Worm (Caenorhabditis elegans) whole organism, L4 larva: ENCODE measurements around the gene C15H9.4.

Experiments
- D1046.2 ChIP-seq: fragments of 200-800 bp; sonication (Bioruptor generic); IDR thresholded peaks from 2 replicates; pipeline ENCODE4 v1.3.6; 2022; ENCODE audit warnings: missing genetic modification characterization, missing compliant biosample characterization
- F10B5.3 ChIP-seq: sonication (generic microtip); optimal IDR thresholded peaks from 2 replicates; lab custom pipeline; 2016; ENCODE audit warnings: mild to moderate bottlenecking, missing genetic modification characterization, missing compliant biosample characterization
- F26F4.8 ChIP-seq: fragments of 200-800 bp; sonication (Bioruptor generic); conservative IDR thresholded peaks from 2 replicates; pipeline ENCODE4 v1.3.6; 2022; ENCODE audit warnings: missing genetic modification characterization, missing compliant biosample characterization
- T26A8.4 ChIP-seq: fragments of 200-800 bp; sonication (Bioruptor generic); IDR thresholded peaks from 2 replicates; pipeline ENCODE4 v1.3.6; 2022; ENCODE audit warnings: missing genetic modification characterization, missing compliant biosample characterization
- Y105C5A.15 ChIP-seq: fragments of 200-800 bp; sonication (Bioruptor generic); IDR thresholded peaks from 2 replicates; pipeline ENCODE4 v1.3.6; 2022; ENCODE audit warnings: missing genetic modification characterization, missing compliant biosample characterization
- Y48G9A.11 ChIP-seq: fragments of 200-800 bp; sonication (Bioruptor generic); IDR thresholded peaks from 2 replicates; pipeline ENCODE4 v1.3.6; 2022; ENCODE audit warnings: missing genetic modification reagents, missing genetic modification characterization, missing compliant biosample characterization
- Y75B8A.6 ChIP-seq: fragments of 200-800 bp; sonication (Bioruptor generic); IDR thresholded peaks from 2 replicates; pipeline ENCODE4 v1.3.6; 2022; ENCODE audit warnings: missing genetic modification reagents, missing genetic modification characterization, missing compliant biosample characterization
- ZK337.2 ChIP-seq: fragments of 200-800 bp; sonication (Bioruptor generic); IDR thresholded peaks from 2 replicates; pipeline ENCODE4 v1.3.6; 2022; ENCODE audit warnings: missing genetic modification reagents, missing genetic modification characterization, missing compliant biosample characterization
- aha-1 ChIP-seq: fragments of 150-350 bp; peaks from one replicate; lab custom pipeline; 2014; ENCODE audit warnings: missing biosample characterization, missing genetic modification characterization
- arid-1 ChIP-seq: fragments of 200-800 bp; sonication (Bioruptor generic); conservative IDR thresholded peaks from 2 replicates; pipeline ENCODE4 v1.3.6; 2022; ENCODE audit warnings: missing genetic modification reagents, missing genetic modification characterization, missing compliant biosample characterization
- ceh-20 ChIP-seq: fragments of 200-800 bp; sonication (Bioruptor generic); IDR thresholded peaks from 2 replicates; pipeline ENCODE4 v1.3.6; 2022; ENCODE audit warnings: missing genetic modification reagents, missing genetic modification characterization, missing compliant biosample characterization
- ceh-28 ChIP-seq: fragments of 150-350 bp; optimal IDR thresholded peaks from 2 replicates; lab custom pipeline; 2014; ENCODE audit warnings: missing biosample characterization, missing genetic modification reagents, missing genetic modification characterization
- ceh-32 ChIP-seq: sonication (generic microtip); optimal IDR thresholded peaks from 2 replicates; lab custom pipeline; 2016; ENCODE audit warnings: mild to moderate bottlenecking, missing genetic modification characterization, missing compliant biosample characterization; ENCODE audit not compliant: poor library complexity
- ceh-44 ChIP-seq: fragments of 200-800 bp; sonication (Bioruptor generic); IDR thresholded peaks from 2 replicates; pipeline ENCODE4 v1.3.6; 2022; ENCODE audit warnings: missing genetic modification reagents, missing genetic modification characterization, missing compliant biosample characterization
- ctbp-1 ChIP-seq: fragments of 200-800 bp; sonication (Bioruptor generic); IDR thresholded peaks from 2 replicates; pipeline ENCODE4 v1.3.6; 2022; ENCODE audit warnings: missing genetic modification reagents, missing genetic modification characterization, missing compliant biosample characterization
- dpl-1 ChIP-seq: fragments of 150-350 bp; optimal IDR thresholded peaks from 2 replicates; lab custom pipeline; 2014; ENCODE audit warnings: missing biosample characterization, missing genetic modification reagents, missing genetic modification characterization
- dve-1 ChIP-seq: sonication (generic microtip); optimal IDR thresholded peaks from 2 replicates; lab custom pipeline; 2017; ENCODE audit warnings: antibody characterized with exemption, mild to moderate bottlenecking, missing genetic modification characterization, missing compliant biosample characterization; ENCODE audit not compliant: insufficient read depth
- egl-43 ChIP-seq: fragments of 200-800 bp; sonication (Bioruptor generic); IDR thresholded peaks from 2 replicates; pipeline ENCODE4 v1.3.6; 2022; ENCODE audit warnings: missing genetic modification reagents, missing genetic modification characterization, missing compliant biosample characterization
- gei-8 ChIP-seq: fragments of 200-800 bp; sonication (Bioruptor generic); optimal IDR thresholded peaks from 2 replicates; lab custom pipeline; 2018; ENCODE audit warnings: mild to moderate bottlenecking, missing genetic modification characterization, missing compliant biosample characterization
- hif-1 ChIP-seq, 2 experiments: sonication (generic microtip); optimal IDR thresholded peaks; 2 replicates each; lab custom pipeline; 2016 to 2017; ENCODE audit warnings: missing compliant biosample characterization in 2 of 2, missing genetic modification characterization in 2 of 2, missing genetic modification reagents in 2 of 2, missing genotype in 2 of 2, mild to moderate bottlenecking in 1 of 2
- hlh-11 ChIP-seq: fragments of 200-800 bp; sonication (Bioruptor generic); optimal IDR thresholded peaks from 2 replicates; lab custom pipeline; 2018; ENCODE audit warnings: mild to moderate bottlenecking, missing genetic modification characterization, missing compliant biosample characterization
- hmg-1.1 ChIP-seq: fragments of 200-800 bp; sonication (Bioruptor generic); IDR thresholded peaks from 2 replicates; pipeline ENCODE4 v1.3.6; 2022; ENCODE audit warnings: missing genetic modification reagents, missing genetic modification characterization, missing compliant biosample characterization
- lin-1 ChIP-seq: fragments of 200-800 bp; sonication (Bioruptor generic); IDR thresholded peaks from 2 replicates; pipeline ENCODE4 v1.3.6; 2022; ENCODE audit warnings: missing genetic modification reagents, missing genetic modification characterization, missing compliant biosample characterization
- lin-13 ChIP-seq: fragments of 150-350 bp; optimal IDR thresholded peaks from 2 replicates; lab custom pipeline; 2014; ENCODE audit warnings: missing biosample characterization, missing genetic modification reagents, missing genetic modification characterization
- lin-29 ChIP-seq: fragments of 200-800 bp; sonication (Bioruptor generic); IDR thresholded peaks from 2 replicates; pipeline ENCODE4 v1.3.6; 2022; ENCODE audit warnings: missing genetic modification reagents, missing genetic modification characterization, missing compliant biosample characterization
- lin-39 ChIP-seq: fragments of 150-350 bp; optimal IDR thresholded peaks from 2 replicates; lab custom pipeline; 2014; ENCODE audit warnings: missing biosample characterization, missing genetic modification reagents, missing genetic modification characterization
- lsy-2 ChIP-seq, 2 experiments: fragments of 150-350 bp in 1 of 2; sonication (generic microtip) in 1 of 2; optimal IDR thresholded peaks; 2 replicates each; lab custom pipeline; 2014 to 2017; ENCODE audit warnings: missing biosample characterization in 2 of 2, missing genetic modification characterization in 2 of 2
- madf-9 ChIP-seq: fragments of 200-800 bp; sonication (Bioruptor generic); conservative IDR thresholded peaks from 2 replicates; pipeline ENCODE4 v1.3.6; 2022; ENCODE audit warnings: missing genetic modification reagents, missing genetic modification characterization, missing compliant biosample characterization
- mdl-1 ChIP-seq, 2 experiments: fragments of 150-350 bp in 1 of 2; sonication (generic microtip) in 1 of 2; optimal IDR thresholded peaks; 2 replicates each; lab custom pipeline; 2014 to 2017; ENCODE audit warnings: missing biosample characterization in 2 of 2, missing genetic modification characterization in 2 of 2
- mdt-29 ChIP-seq: fragments of 200-800 bp; sonication (Bioruptor generic); IDR thresholded peaks from 2 replicates; pipeline ENCODE4 v1.3.6; 2022; ENCODE audit warnings: missing genetic modification reagents, missing genetic modification characterization, missing compliant biosample characterization
- mep-1 ChIP-seq: fragments of 150-350 bp; sonication (generic microtip); optimal IDR thresholded peaks from 3 replicates; lab custom pipeline; 2014; ENCODE audit warnings: missing biosample characterization, missing genetic modification characterization
- mes-2 ChIP-seq: sonication (generic microtip); optimal IDR thresholded peaks from 2 replicates; lab custom pipeline; 2016; ENCODE audit warnings: missing genotype, mild to moderate bottlenecking, missing genetic modification characterization, missing compliant biosample characterization; ENCODE audit not compliant: poor library complexity, severe bottlenecking
- mxl-2 ChIP-seq: fragments of 200-800 bp; sonication (Bioruptor generic); conservative IDR thresholded peaks from 2 replicates; pipeline ENCODE4 v1.3.6; 2022; ENCODE audit warnings: missing genetic modification reagents, missing genetic modification characterization, missing compliant biosample characterization
- mxl-3 ChIP-seq: fragments of 200-800 bp; sonication (Bioruptor generic); optimal IDR thresholded peaks from 2 replicates; lab custom pipeline; 2018; ENCODE audit warnings: mild to moderate bottlenecking, missing genetic modification characterization, missing compliant biosample characterization
- nhr-102 ChIP-seq: sonication (generic microtip); optimal IDR thresholded peaks from 2 replicates; lab custom pipeline; 2016; ENCODE audit warnings: mild to moderate bottlenecking, missing genetic modification characterization, moderate library complexity, missing compliant biosample characterization
- nhr-237 ChIP-seq: sonication (generic microtip); optimal IDR thresholded peaks from 2 replicates; lab custom pipeline; 2017; ENCODE audit warnings: missing biosample characterization, missing genetic modification characterization
- nhr-28 ChIP-seq: fragments of 150-350 bp; optimal IDR thresholded peaks from 2 replicates; lab custom pipeline; 2014; ENCODE audit warnings: missing biosample characterization, missing genetic modification characterization
- nhr-42 ChIP-seq: fragments of 200-800 bp; sonication (Bioruptor generic); IDR thresholded peaks from 2 replicates; pipeline ENCODE4 v1.3.6; 2022; ENCODE audit warnings: missing genetic modification characterization, missing compliant biosample characterization
- nhr-6 ChIP-seq: fragments of 150-350 bp; optimal IDR thresholded peaks from 2 replicates; lab custom pipeline; 2014; ENCODE audit warnings: missing biosample characterization, missing genetic modification characterization
- php-3 ChIP-seq: fragments of 200-800 bp; sonication (Bioruptor generic); IDR thresholded peaks from 2 replicates; pipeline ENCODE4 v1.3.6; 2022; ENCODE audit warnings: missing genetic modification reagents, missing genetic modification characterization, missing compliant biosample characterization
- rbr-2 ChIP-seq: sonication (generic microtip); optimal IDR thresholded peaks from 2 replicates; lab custom pipeline; 2016; ENCODE audit warnings: missing genotype, missing genetic modification characterization, missing compliant biosample characterization
- sdz-12 ChIP-seq: fragments of 200-800 bp; sonication (Bioruptor generic); optimal IDR thresholded peaks from 2 replicates; lab custom pipeline; 2018; ENCODE audit warnings: mild to moderate bottlenecking, missing genetic modification characterization, missing compliant biosample characterization
- skn-1 ChIP-seq: fragments of 150-350 bp; optimal IDR thresholded peaks from 2 replicates; lab custom pipeline; 2014; ENCODE audit warnings: missing biosample characterization, missing genetic modification characterization
- snpc-1.2 ChIP-seq: fragments of 200-800 bp; sonication (Bioruptor generic); IDR thresholded peaks from 2 replicates; pipeline ENCODE4 v1.3.6; 2022; ENCODE audit warnings: missing genetic modification reagents, missing genetic modification characterization, missing compliant biosample characterization
- spr-1 ChIP-seq: sonication (generic microtip); optimal IDR thresholded peaks from 2 replicates; lab custom pipeline; 2016; ENCODE audit warnings: mild to moderate bottlenecking, missing genetic modification characterization, missing compliant biosample characterization
- tra-1 ChIP-seq: fragments of 200-800 bp; sonication (Bioruptor generic); IDR thresholded peaks from 2 replicates; pipeline ENCODE4 v1.3.6; 2022; ENCODE audit warnings: missing genetic modification reagents, missing genetic modification characterization, missing compliant biosample characterization
- unc-62 ChIP-seq, 3 experiments: fragments of 150-350 bp in 1 of 3; sonication (generic microtip); optimal IDR thresholded peaks in 2 of 3; peaks in 1 of 3; 1 replicate in 1 of 3; 2 replicates in 2 of 3; lab custom pipeline; 2014 to 2017; ENCODE audit warnings: missing biosample characterization in 3 of 3, missing genetic modification characterization in 3 of 3, missing genetic modification reagents in 3 of 3, missing genotype in 1 of 3
- vab-7 ChIP-seq: fragments of 200-800 bp; sonication (Bioruptor generic); IDR thresholded peaks from 2 replicates; pipeline ENCODE4 v1.3.6; 2022; ENCODE audit warnings: missing genetic modification reagents, missing genetic modification characterization, missing compliant biosample characterization
- zip-11 ChIP-seq: fragments of 200-800 bp; sonication (Bioruptor generic); IDR thresholded peaks from 2 replicates; pipeline ENCODE4 v1.3.6; 2022; ENCODE audit warnings: missing genetic modification characterization, missing compliant biosample characterization
- zip-2 ChIP-seq: fragments of 150-350 bp; optimal IDR thresholded peaks from 2 replicates; lab custom pipeline; 2014; ENCODE audit warnings: missing biosample characterization, missing genetic modification characterization

Gene C15H9.4

ce11 chrX:6097551-6097950 lies at the start of gene C15H9.4:
Gene C15H9.4, plus strand, starts transcription at chrX:6097643.
- TF ChIP-seq nhr-6 (tag; lab: Kevin White, UChicago) = peak; percentile 19
- peak; percentile 4 for TF ChIP-seq nhr-102 (tag; lab: Kevin White, UChicago)
- no peak for TF ChIP-seq madf-9 (GFP tag; lab: Robert Waterston, UW)
- TF ChIP-seq ceh-20 = no peak
- TF ChIP-seq mes-2 (tag; lab: Kevin White, UChicago) = peak; percentile 71
- no peak for TF ChIP-seq F10B5.3
- TF ChIP-seq ctbp-1 (GFP tag; lab: Robert Waterston, UW) = peak; percentile 56
- no peak for TF ChIP-seq nhr-237
- peak; percentile 73 for TF ChIP-seq hmg-1.1
- TF ChIP-seq mdl-1 (tag; optimal IDR thresholded peaks at IDR 0.05; lab: Kevin White, UChicago) = peak in 1 of 2 experiments; percentile 7
- peak; percentile 54 for TF ChIP-seq aha-1 (tag; lab: Kevin White, UChicago)
- TF ChIP-seq ceh-44 (GFP tag; lab: Robert Waterston, UW) = no peak
- TF ChIP-seq ZK337.2 = no peak
- no peak for TF ChIP-seq ceh-28 (tag; lab: Kevin White, UChicago)
- peak; percentile 27 for TF ChIP-seq lin-13 (GFP tag; lab: Kevin White, UChicago)
- no peak for TF ChIP-seq Y75B8A.6
- TF ChIP-seq vab-7 (GFP tag; lab: Robert Waterston, UW) = no peak
- TF ChIP-seq zip-2 (tag; lab: Kevin White, UChicago) = no peak
- TF ChIP-seq dve-1 = no peak
- TF ChIP-seq dpl-1 (GFP tag; lab: Kevin White, UChicago) = no peak
- no peak for TF ChIP-seq snpc-1.2 (GFP tag; lab: Robert Waterston, UW)
- peak in 1 of 2 experiments; percentile 65 for TF ChIP-seq lsy-2 (tag; optimal IDR thresholded peaks at IDR 0.05; lab: Kevin White, UChicago)
- TF ChIP-seq hlh-11 = peak; percentile 30
- no peak for TF ChIP-seq tra-1 (GFP tag; lab: Robert Waterston, UW)
- TF ChIP-seq rbr-2 (tag; lab: Kevin White, UChicago) = peak; percentile 8
- TF ChIP-seq T26A8.4 = peak; percentile 21; the same call in 1 of the 2 replicates
- TF ChIP-seq lin-1 (GFP tag; lab: Robert Waterston, UW) = no peak
- 0 out of 2 replicates have a peak, but pooled peaks have one; percentile 17 for TF ChIP-seq egl-43 (GFP tag; lab: Robert Waterston, UW)
- TF ChIP-seq arid-1 = peak; percentile 25; the same call in 1 of the 2 replicates
- TF ChIP-seq ceh-32 (tag; lab: Kevin White, UChicago) = no peak
- TF ChIP-seq D1046.2 (GFP tag; lab: Robert Waterston, UW) = no peak
- TF ChIP-seq mxl-3 = peak; percentile 27
- 0 out of 2 replicates have a peak, but pooled peaks have one; percentile 26 for TF ChIP-seq php-3 (GFP tag; lab: Robert Waterston, UW)
- TF ChIP-seq hif-1 (tag; optimal IDR thresholded peaks at IDR 0.05; lab: Kevin White, UChicago) = peak in 1 of 2 experiments; percentile 31
- no peak for TF ChIP-seq Y105C5A.15 (GFP tag; lab: Robert Waterston, UW)
- peak; percentile 68 for TF ChIP-seq mep-1
- no peak for TF ChIP-seq mxl-2 (GFP tag; lab: Robert Waterston, UW)
- no peak for TF ChIP-seq mdt-29 (GFP tag; lab: Robert Waterston, UW)
- TF ChIP-seq gei-8 (GFP tag; lab: Kevin White, UChicago) = no peak
- TF ChIP-seq zip-11 (GFP tag; lab: Robert Waterston, UW) = no peak
- TF ChIP-seq Y48G9A.11 (GFP tag; lab: Robert Waterston, UW) = no peak
- no peak for TF ChIP-seq sdz-12 (GFP tag; lab: Kevin White, UChicago)
- no peak for TF ChIP-seq nhr-42 (GFP tag; lab: Robert Waterston, UW)
- no peak for TF ChIP-seq spr-1
- no peak for TF ChIP-seq F26F4.8 (GFP tag; lab: Robert Waterston, UW)
- no peak for TF ChIP-seq skn-1
- TF ChIP-seq lin-29 (GFP tag; lab: Robert Waterston, UW) = no peak
- no peak for TF ChIP-seq lin-39 (tag; lab: Kevin White, UChicago)
- peak in 1 of 2 experiments; percentile 90 for TF ChIP-seq unc-62 (GFP tag; optimal IDR thresholded peaks at IDR 0.05 in 1 of 2; lab: Kevin White, UChicago)
- TF ChIP-seq unc-62 (tag; optimal IDR thresholded peaks at IDR 0.05; lab: Kevin White, UChicago) = no peak
- TF ChIP-seq nhr-28 (tag; lab: Kevin White, UChicago) = no peak
